Worm (Caenorhabditis elegans): Measurements from ENCODE around the gene chc-1.

ce11 chrIII:10194569-10194968, 9.1 kb upstream of the chc-1 start:
- TF ChIP-seq elt-3 (tag; optimal IDR thresholded peaks at IDR 0.05) (no peak), nhr-237 (tag; optimal IDR thresholded peaks at IDR 0.05) (no peak), Y55F3AM.14 (GFP tag; optimal IDR thresholded peaks at IDR 0.05) (no peak), aly-2 (tag; optimal IDR thresholded peaks at IDR 0.05) (no peak), sma-3 (GFP tag; optimal IDR thresholded peaks at IDR 0.05) (no peak), nhr-23 (tag; optimal IDR thresholded peaks at IDR 0.05) (no peak), alr-1 (tag; optimal IDR thresholded peaks at IDR 0.05) (no peak), fos-1 (tag; optimal IDR thresholded peaks at IDR 0.05) (no peak), unc-55 (GFP tag; optimal IDR thresholded peaks at IDR 0.05) (no peak), lin-11 (tag; optimal IDR thresholded peaks at IDR 0.05) (no peak), unc-62 (GFP tag; optimal IDR thresholded peaks at IDR 0.05) (no peak), skn-1 (tag; optimal IDR thresholded peaks at IDR 0.05) (no peak), sem-4 (tag; optimal IDR thresholded peaks at IDR 0.05) (no peak)
